Fruit fly (Drosophila melanogaster) whole organism, embryonic: ENCODE results near the gene Oatp30B.

Source experiments
- Abd-B ChIP-seq: fragments of 200-800 bp; sonication (Bioruptor generic); optimal IDR thresholded peaks from 2 replicates; lab custom pipeline; 2018; ENCODE audit warnings: missing biosample characterization, mild to moderate bottlenecking, missing genetic modification characterization, moderate library complexity
- Bgb ChIP-seq: fragments of 200-800 bp; sonication (Bioruptor generic); IDR thresholded peaks from 2 replicates; pipeline ENCODE4 v1.3.6; 2022; ENCODE audit warnings: missing biosample characterization, missing genetic modification characterization; ENCODE audit not compliant: partially characterized antibody
- CG10654 ChIP-seq: fragments of 200-800 bp; sonication (Bioruptor generic); optimal IDR thresholded peaks from 2 replicates; lab custom pipeline; 2016; ENCODE audit warnings: missing biosample characterization, missing genetic modification characterization
- CG12071 ChIP-seq: fragments of 200-800 bp; sonication (Bioruptor generic); optimal IDR thresholded peaks from 3 replicates; lab custom pipeline; 2018; ENCODE audit warnings: missing biosample characterization, mild to moderate bottlenecking, missing genetic modification characterization
- CG12104 ChIP-seq: fragments of 200-800 bp; sonication (Bioruptor generic); optimal IDR thresholded peaks from 3 replicates; lab custom pipeline; 2016; ENCODE audit warnings: missing biosample characterization, missing genetic modification characterization
- CG1233 ChIP-seq: fragments of 200-800 bp; sonication (Bioruptor generic); optimal IDR thresholded peaks from 4 replicates; lab custom pipeline; 2018; ENCODE audit warnings: missing biosample characterization, mild to moderate bottlenecking, missing genetic modification characterization
- CG12769 ChIP-seq: fragments of 200-800 bp; sonication (Bioruptor generic); optimal IDR thresholded peaks from 2 replicates; lab custom pipeline; 2019; ENCODE audit warnings: missing biosample characterization, mild to moderate bottlenecking, missing genetic modification characterization, moderate library complexity
- CG13624 ChIP-seq: fragments of 200-800 bp; sonication (Bioruptor generic); optimal IDR thresholded peaks from 2 replicates; lab custom pipeline; 2016; ENCODE audit warnings: missing biosample characterization, missing genetic modification characterization
- CG13894 ChIP-seq: fragments of 200-800 bp; sonication (Bioruptor generic); optimal IDR thresholded peaks from 3 replicates; lab custom pipeline; 2018; ENCODE audit warnings: missing biosample characterization, mild to moderate bottlenecking, missing genetic modification characterization, moderate library complexity
- CG15269 ChIP-seq: fragments of 200-800 bp; sonication (Bioruptor generic); optimal IDR thresholded peaks from 2 replicates; lab custom pipeline; 2018; ENCODE audit warnings: missing biosample characterization, mild to moderate bottlenecking, missing genetic modification characterization, moderate library complexity
- CG15514 ChIP-seq: fragments of 200-800 bp; sonication (Bioruptor generic); optimal IDR thresholded peaks from 3 replicates; lab custom pipeline; 2017; ENCODE audit warnings: missing biosample characterization, missing genetic modification characterization, mild to moderate bottlenecking, moderate library complexity, missing genetic modification reagents
- CG1603 ChIP-seq: fragments of 200-800 bp; sonication (Bioruptor generic); optimal IDR thresholded peaks from 2 replicates; lab custom pipeline; 2019; ENCODE audit warnings: missing biosample characterization, mild to moderate bottlenecking, missing genetic modification characterization, moderate library complexity
- CG17359 ChIP-seq: fragments of 200-800 bp; sonication (Bioruptor generic); optimal IDR thresholded peaks from 3 replicates; lab custom pipeline; 2018; ENCODE audit warnings: missing biosample characterization, mild to moderate bottlenecking, missing genetic modification characterization, moderate library complexity
- CG17361 ChIP-seq: fragments of 200-800 bp; sonication (Bioruptor generic); IDR thresholded peaks from 3 replicates; pipeline ENCODE4 v1.3.6; 2022; ENCODE audit warnings: missing biosample characterization, missing genetic modification characterization
- CG2129 ChIP-seq: fragments of 200-800 bp; sonication (Bioruptor generic); IDR thresholded peaks from 2 replicates; pipeline ENCODE4 v1.3.6; 2022; ENCODE audit warnings: missing biosample characterization, missing genetic modification characterization; ENCODE audit not compliant: partially characterized antibody
- CG2199 ChIP-seq: fragments of 200-800 bp; sonication (Bioruptor generic); IDR thresholded peaks from 3 replicates; pipeline ENCODE4 v1.3.6; 2022; ENCODE audit warnings: missing biosample characterization, missing genetic modification characterization
- CG34422 ChIP-seq: fragments of 200-800 bp; sonication (Bioruptor generic); IDR thresholded peaks from 3 replicates; pipeline ENCODE4 v1.3.6; 2022; ENCODE audit warnings: missing biosample characterization, missing genetic modification characterization
- CG3995 ChIP-seq: fragments of 200-800 bp; sonication (Bioruptor generic); optimal IDR thresholded peaks from 3 replicates; lab custom pipeline; 2016; ENCODE audit warnings: missing biosample characterization, missing genetic modification characterization
- CG42726 ChIP-seq: fragments of 200-800 bp; sonication (Bioruptor generic); IDR thresholded peaks from 2 replicates; pipeline ENCODE4 v1.3.6; 2022; ENCODE audit warnings: missing biosample characterization, missing genetic modification characterization; ENCODE audit not compliant: partially characterized antibody
- CG7963 ChIP-seq: fragments of 200-800 bp; sonication (Bioruptor generic); IDR thresholded peaks from 3 replicates; pipeline ENCODE4 v1.3.6; 2022; ENCODE audit warnings: missing biosample characterization, missing genetic modification characterization; ENCODE audit not compliant: partially characterized antibody
- CG7987 ChIP-seq: fragments of 200-800 bp; sonication (Bioruptor generic); optimal IDR thresholded peaks from 2 replicates; lab custom pipeline; 2018; ENCODE audit warnings: missing biosample characterization, mild to moderate bottlenecking, missing genetic modification characterization, moderate library complexity
- CG8359 ChIP-seq: fragments of 200-800 bp; sonication (Bioruptor generic); optimal IDR thresholded peaks from 2 replicates; lab custom pipeline; 2017; ENCODE audit warnings: missing biosample characterization, mild to moderate bottlenecking, missing genetic modification characterization, borderline replicate concordance
- CG9876 ChIP-seq: fragments of 200-800 bp; sonication (Bioruptor generic); optimal IDR thresholded peaks from 2 replicates; lab custom pipeline; 2016; ENCODE audit warnings: missing biosample characterization, missing genetic modification characterization
- Dip3 ChIP-seq: fragments of 200-800 bp; sonication (Bioruptor generic); optimal IDR thresholded peaks from 3 replicates; lab custom pipeline; 2016; ENCODE audit warnings: missing biosample characterization, missing genetic modification characterization
- Eip74EF ChIP-seq, 2 experiments: fragments of 200-800 bp in 1 of 2; fragments of >200 bp in 1 of 2; sonication (Bioruptor generic) in 1 of 2; optimal IDR thresholded peaks; 2 replicates each; lab custom pipeline; 2017 to 2019; ENCODE audit warnings: missing biosample characterization in 2 of 2, missing genetic modification characterization in 2 of 2, mild to moderate bottlenecking in 1 of 2, moderate library complexity in 1 of 2
- Elba2 ChIP-seq: fragments of 200-800 bp; sonication (Bioruptor generic); optimal IDR thresholded peaks from 3 replicates; lab custom pipeline; 2016; ENCODE audit warnings: missing biosample characterization, missing genetic modification characterization
- Ets65A ChIP-seq: fragments of 200-800 bp; sonication (Bioruptor generic); peaks from one replicate; lab custom pipeline; 2016; ENCODE audit warnings: missing biosample characterization, missing genetic modification characterization
- GATAe ChIP-seq: fragments of 200-800 bp; sonication (Bioruptor generic); conservative IDR thresholded peaks from 2 replicates; pipeline ENCODE4 v1.3.6; 2022; ENCODE audit warnings: missing biosample characterization, missing genetic modification characterization
- NfI ChIP-seq: fragments of 200-800 bp; sonication (Bioruptor generic); optimal IDR thresholded peaks from 3 replicates; lab custom pipeline; 2018; ENCODE audit warnings: missing biosample characterization, mild to moderate bottlenecking, missing genetic modification characterization, moderate library complexity
- Oaz ChIP-seq: fragments of 200-800 bp; sonication (Bioruptor generic); IDR thresholded peaks from 2 replicates; pipeline ENCODE4 v1.3.6; 2022; ENCODE audit warnings: missing biosample characterization, missing genetic modification characterization
- PHDP ChIP-seq: fragments of 200-800 bp; sonication (Bioruptor generic); optimal IDR thresholded peaks from 3 replicates; lab custom pipeline; 2018; ENCODE audit warnings: missing biosample characterization, mild to moderate bottlenecking, missing genetic modification characterization, moderate library complexity
- Side ChIP-seq: fragments of 200-800 bp; sonication (Bioruptor generic); optimal IDR thresholded peaks from 2 replicates; lab custom pipeline; 2016; ENCODE audit warnings: missing biosample characterization, missing genetic modification characterization
- Sox102F ChIP-seq: fragments of 200-800 bp; sonication (Bioruptor generic); optimal IDR thresholded peaks from 2 replicates; lab custom pipeline; 2018; ENCODE audit warnings: missing biosample characterization, mild to moderate bottlenecking, missing genetic modification characterization, moderate library complexity
- Sry-β ChIP-seq: fragments of 200-800 bp; sonication (Bioruptor generic); optimal IDR thresholded peaks from 2 replicates; lab custom pipeline; 2018; ENCODE audit warnings: missing biosample characterization, mild to moderate bottlenecking, missing genetic modification characterization, moderate library complexity
- ash1 ChIP-seq: fragments of 200-800 bp; sonication (Bioruptor generic); optimal IDR thresholded peaks from 2 replicates; lab custom pipeline; 2018; ENCODE audit warnings: missing biosample characterization, mild to moderate bottlenecking, missing genetic modification characterization
- corto ChIP-seq: fragments of 200-800 bp; sonication (Bioruptor generic); optimal IDR thresholded peaks from 2 replicates; lab custom pipeline; 2016; ENCODE audit warnings: missing biosample characterization, mild to moderate bottlenecking, missing genetic modification characterization, moderate library complexity
- gcm ChIP-seq: fragments of 200-800 bp; sonication (Bioruptor generic); optimal IDR thresholded peaks from 2 replicates; lab custom pipeline; 2019; ENCODE audit warnings: missing biosample characterization, mild to moderate bottlenecking, missing genetic modification characterization, moderate library complexity
- gem ChIP-seq: fragments of 200-800 bp; sonication (Bioruptor generic); optimal IDR thresholded peaks from 2 replicates; lab custom pipeline; 2019; ENCODE audit warnings: missing biosample characterization, mild to moderate bottlenecking, missing genetic modification characterization, moderate library complexity
- grau ChIP-seq: fragments of 200-800 bp; optimal IDR thresholded peaks from 3 replicates; lab custom pipeline; 2019; ENCODE audit warnings: missing biosample characterization, mild to moderate bottlenecking, missing genetic modification characterization, moderate library complexity
- hkb ChIP-seq, 2 experiments: fragments of 200-800 bp in 1 of 2; fragments of >200 bp in 1 of 2; sonication (Bioruptor generic) in 1 of 2; IDR thresholded peaks in 1 of 2; optimal IDR thresholded peaks in 1 of 2; 2 replicates each; pipeline versions ENCODE4 v1.3.6 to Lab custom; 2017 to 2022; ENCODE audit warnings: missing biosample characterization in 1 of 2, missing genetic modification characterization in 1 of 2
- knrl ChIP-seq: fragments of 200-800 bp; sonication (Bioruptor generic); IDR thresholded peaks from 3 replicates; pipeline ENCODE4 v1.3.6; 2022; ENCODE audit warnings: missing biosample characterization, missing genetic modification characterization; ENCODE audit not compliant: partially characterized antibody
- pnt ChIP-seq: fragments of 200-800 bp; sonication (Bioruptor generic); optimal IDR thresholded peaks from 3 replicates; lab custom pipeline; 2016; ENCODE audit warnings: missing biosample characterization, missing genetic modification characterization
- slbo ChIP-seq: fragments of 200-800 bp; sonication (Bioruptor generic); IDR thresholded peaks from 2 replicates; pipeline ENCODE4 v1.3.6; 2022; ENCODE audit warnings: missing biosample characterization, missing genetic modification characterization
- slou ChIP-seq: fragments of 200-800 bp; sonication (Bioruptor generic); optimal IDR thresholded peaks from 3 replicates; lab custom pipeline; 2016; ENCODE audit warnings: missing biosample characterization, missing genetic modification characterization
- slp2 ChIP-seq: fragments of 200-800 bp; sonication (Bioruptor generic); optimal IDR thresholded peaks from 2 replicates; lab custom pipeline; 2016; ENCODE audit warnings: missing biosample characterization, missing genetic modification characterization
- ssp ChIP-seq: fragments of 200-800 bp; sonication (Bioruptor generic); IDR thresholded peaks from 2 replicates; pipeline ENCODE4 v1.3.6; 2022; ENCODE audit warnings: missing biosample characterization, missing genetic modification characterization
- tio ChIP-seq: fragments of 200-800 bp; sonication (Bioruptor generic); optimal IDR thresholded peaks from 2 replicates; lab custom pipeline; 2017; ENCODE audit warnings: missing biosample characterization, missing genetic modification characterization, inconsistent platforms
- unc-4 ChIP-seq: fragments of 200-800 bp; sonication (Bioruptor generic); IDR thresholded peaks from 2 replicates; pipeline ENCODE4 v1.3.6; 2022; ENCODE audit warnings: missing biosample characterization, missing genetic modification characterization; ENCODE audit not compliant: partially characterized antibody
- vvl ChIP-seq: fragments of 200-800 bp; sonication (Bioruptor generic); IDR thresholded peaks from 2 replicates; pipeline ENCODE4 v1.3.6; 2022; ENCODE audit warnings: missing biosample characterization, missing genetic modification characterization
- wor ChIP-seq: fragments of 200-800 bp; sonication (Bioruptor generic); IDR thresholded peaks from 2 replicates; pipeline ENCODE4 v1.3.6; 2022; ENCODE audit warnings: missing biosample characterization, missing genetic modification characterization

The Oatp30B gene

DNA sequence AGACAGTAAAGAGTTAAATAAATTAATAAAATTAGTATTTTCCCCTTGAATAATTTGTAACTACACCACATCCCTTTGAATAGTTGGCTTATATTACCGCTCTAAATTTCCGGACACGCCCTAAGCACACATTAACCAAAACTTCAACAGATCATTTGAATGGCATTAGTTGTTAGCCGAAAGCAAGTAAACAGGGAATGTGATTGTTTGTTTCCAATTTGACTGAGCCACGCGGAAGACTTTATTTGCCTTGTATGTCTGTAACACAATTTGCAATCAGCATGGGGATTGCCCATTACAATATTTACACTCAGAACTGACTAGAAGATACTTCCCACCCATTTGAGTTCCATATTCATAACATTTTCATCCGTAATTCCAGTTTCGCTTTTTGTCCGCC lies 11.4 kb upstream of the Oatp30B start (continued):
- TF ChIP-seq CG12104 (no peak), CG34422 (no peak), PHDP (tag; lab: Kevin White, UChicago) (peak; percentile 38), slbo (GFP tag; lab: Robert Waterston, UW) (no peak), Sox102F (GFP tag; lab: Kevin White, UChicago) (no peak), CG15514 (GFP tag; lab: Kevin White, UChicago) (peak; percentile 70), CG17361 (GFP tag; lab: Robert Waterston, UW) (no peak), slou (GFP tag; lab: Kevin White, UChicago) (no peak), slp2 (GFP tag; lab: Kevin White, UChicago) (no peak), Dip3 (GFP tag; lab: Kevin White, UChicago) (no peak), tio (GFP tag; lab: Kevin White, UChicago) (no peak), Bgb (GFP tag; lab: Robert Waterston, UW) (no peak), CG12769 (tag; lab: Kevin White, UChicago) (peak; percentile 41), NfI (GFP tag; lab: Kevin White, UChicago) (no peak), pnt (GFP tag; lab: Kevin White, UChicago) (no peak), CG8359 (GFP tag; lab: Kevin White, UChicago) (no peak), Abd-B (GFP tag; lab: Kevin White, UChicago) (no peak), CG1233 (GFP tag; lab: Kevin White, UChicago) (peak; percentile 7), Oaz (GFP tag; lab: Robert Waterston, UW) (no peak), corto (GFP tag; lab: Kevin White, UChicago) (no peak), CG7987 (peak; percentile 48), grau (tag; lab: Kevin White, UChicago) (peak; percentile 16), CG15269 (tag; lab: Kevin White, UChicago) (peak; percentile 14), CG42726 (GFP tag; lab: Robert Waterston, UW) (no peak), Side (GFP tag; lab: Kevin White, UChicago) (no peak), gcm (no peak), hkb (optimal IDR thresholded peaks at IDR 0.05; lab: Kevin White, UChicago) (no peak), hkb (GFP tag; IDR thresholded peaks at IDR 0.05; lab: Robert Waterston, UW) (no peak), CG12071 (no peak), ssp (GFP tag; lab: Robert Waterston, UW) (no peak), CG17359 (tag; lab: Kevin White, UChicago) (no peak), wor (GFP tag; lab: Robert Waterston, UW) (no peak), GATAe (GFP tag; lab: Robert Waterston, UW) (no peak), unc-4 (GFP tag; lab: Robert Waterston, UW) (no peak), CG1603 (peak; percentile 18), CG3995 (GFP tag; lab: Kevin White, UChicago) (no peak), Elba2 (GFP tag; lab: Kevin White, UChicago) (no peak), vvl (GFP tag; lab: Robert Waterston, UW) (no peak), CG10654 (GFP tag; lab: Kevin White, UChicago) (no peak), CG13894 (no peak), CG13624 (GFP tag; lab: Kevin White, UChicago) (no peak), gem (tag; lab: Kevin White, UChicago) (peak; percentile 2), Sry-β (GFP tag; lab: Kevin White, UChicago) (no peak), CG7963 (no peak), knrl (GFP tag; lab: Robert Waterston, UW) (no peak), CG2129 (no peak), CG2199 (GFP tag; lab: Robert Waterston, UW) (no peak), Eip74EF (GFP tag; optimal IDR thresholded peaks at IDR 0.05; lab: Kevin White, UChicago) (peak in 1 of 2 experiments; percentile 45), CG9876 (GFP tag; lab: Kevin White, UChicago) (no peak), Ets65A (GFP tag; lab: Kevin White, UChicago) (no peak), ash1 (GFP tag; lab: Kevin White, UChicago) (no peak)
